Fruit fly (Drosophila melanogaster): ENCODE measurements around the gene sba.

sba gene

dm6 chr3R:23933684-23934575 is 11.2 kb upstream of the sba start, which contains the start of gene CG5854 (continued):
- peak; percentile 42 for TF ChIP-seq da (GFP tag; optimal IDR thresholded peaks at IDR 0.05)
- peak; percentile 71 for TF ChIP-seq CG12236 (GFP tag; optimal IDR thresholded peaks at IDR 0.05)
- 0 out of 3 replicates have a peak, but pooled peaks have one; percentile 19 for TF ChIP-seq mld (GFP tag; IDR thresholded peaks at IDR 0.05; ENCODE audit: partially characterized antibody)
- peak; percentile 32 for TF ChIP-seq slp2 (GFP tag; optimal IDR thresholded peaks at IDR 0.05)
- peak; percentile 6 for TF ChIP-seq CG4617 (GFP tag; optimal IDR thresholded peaks at IDR 0.05; ENCODE audit: borderline replicate concordance)
- peak; percentile 73 for TF ChIP-seq CG8944 (GFP tag; optimal IDR thresholded peaks at IDR 0.05)
- TF ChIP-seq Bteb2 (GFP tag; optimal IDR thresholded peaks at IDR 0.05), result peak; percentile 64
- TF ChIP-seq CG16813 (GFP tag; IDR thresholded peaks at IDR 0.05; ENCODE audit: partially characterized antibody), result peak; percentile 38; the same call in 1 of the 3 replicates
- TF ChIP-seq CG3847 (GFP tag; IDR thresholded peaks at IDR 0.05), result peak; percentile 94
- peak; percentile 32 for TF ChIP-seq Dip3 (GFP tag; optimal IDR thresholded peaks at IDR 0.05)
- peak; percentile 52 for TF ChIP-seq CG18476 (GFP tag; optimal IDR thresholded peaks at IDR 0.05)
- TF ChIP-seq fu2 (GFP tag; optimal IDR thresholded peaks at IDR 0.05), result peak; percentile 26
- no peak for TF ChIP-seq tll (GFP tag; optimal IDR thresholded peaks at IDR 0.05)
- peak; percentile 38 for TF ChIP-seq HLH54F (GFP tag; optimal IDR thresholded peaks at IDR 0.05)
- TF ChIP-seq slbo (GFP tag; IDR thresholded peaks at IDR 0.05), result peak; percentile 65
- peak; percentile 55; the same call in 1 of the 2 replicates for TF ChIP-seq CG43689 (GFP tag; IDR thresholded peaks at IDR 0.05)
- peak; percentile 79 for TF ChIP-seq Xbp1 (GFP tag; optimal IDR thresholded peaks at IDR 0.05)
- TF ChIP-seq CG1602 (GFP tag; optimal IDR thresholded peaks at IDR 0.05), result peak; percentile 39
- TF ChIP-seq CG4854 (GFP tag; optimal IDR thresholded peaks at IDR 0.05), result no peak
- peak; percentile 71 for TF ChIP-seq oc (tag; optimal IDR thresholded peaks at IDR 0.05)
- TF ChIP-seq B-H1 (GFP tag; IDR thresholded peaks at IDR 0.05), result peak; percentile 45; the same call in 2 of the 3 replicates
- TF ChIP-seq CG2199 (GFP tag; IDR thresholded peaks at IDR 0.05), result no peak
- TF ChIP-seq Jarid2 (GFP tag; optimal IDR thresholded peaks at IDR 0.05), result peak; percentile 21
- TF ChIP-seq stc (GFP tag; IDR thresholded peaks at IDR 0.05), result peak; percentile 82
- TF ChIP-seq CG2129 (GFP tag; IDR thresholded peaks at IDR 0.05; ENCODE audit: partially characterized antibody), result no peak
- peak; percentile 23 for TF ChIP-seq CG3163 (GFP tag; optimal IDR thresholded peaks at IDR 0.05)
- TF ChIP-seq h (optimal IDR thresholded peaks at IDR 0.05), result no peak
- TF ChIP-seq CG11504 (tag; optimal IDR thresholded peaks at IDR 0.05), result peak; percentile 82
- no peak for TF ChIP-seq CG13894 (tag; optimal IDR thresholded peaks at IDR 0.05)
- TF ChIP-seq fd96Cb (tag; optimal IDR thresholded peaks at IDR 0.05), result peak; percentile 69
- TF ChIP-seq CG7963 (GFP tag; IDR thresholded peaks at IDR 0.05; ENCODE audit: partially characterized antibody), result no peak
- TF ChIP-seq salm (tag; optimal IDR thresholded peaks at IDR 0.05), result peak; percentile 61
- TF ChIP-seq sd (tag; optimal IDR thresholded peaks at IDR 0.05), result peak; percentile 88
- TF ChIP-seq chinmo (GFP tag; IDR thresholded peaks at IDR 0.05; ENCODE audit: partially characterized antibody), result peak; percentile 83; the same call in 1 of the 4 replicates
- peak; percentile 51 for TF ChIP-seq D19A (tag; optimal IDR thresholded peaks at IDR 0.05)
- peak; percentile 49 for TF ChIP-seq ttk (GFP tag; IDR thresholded peaks at IDR 0.05)
- no peak for TF ChIP-seq abd-A (tag; optimal IDR thresholded peaks at IDR 0.05)
- TF ChIP-seq Chrac-16 (GFP tag; optimal IDR thresholded peaks at IDR 0.05), result peak; percentile 64
- peak; percentile 44 for TF ChIP-seq crc (GFP tag; optimal IDR thresholded peaks at IDR 0.05)
- TF ChIP-seq vnd (GFP tag; IDR thresholded peaks at IDR 0.05; ENCODE audit: partially characterized antibody), result no peak
- TF ChIP-seq Gsc (GFP tag; IDR thresholded peaks at IDR 0.05), result no peak
- TF ChIP-seq CG34376 (GFP tag; optimal IDR thresholded peaks at IDR 0.05), result peak; percentile 64
- peak; percentile 64 for TF ChIP-seq CG14667 (GFP tag; IDR thresholded peaks at IDR 0.05)
- TF ChIP-seq CG10979 (tag; optimal IDR thresholded peaks at IDR 0.05), result peak; percentile 73
- TF ChIP-seq CG10543 (GFP tag; optimal IDR thresholded peaks at IDR 0.05), result peak; percentile 34
- peak; percentile 19 for TF ChIP-seq ERR (GFP tag; optimal IDR thresholded peaks at IDR 0.05)
- peak; percentile 81 for TF ChIP-seq az2 (GFP tag; optimal IDR thresholded peaks at IDR 0.05)
- no peak for TF ChIP-seq Dip2 (GFP tag; IDR thresholded peaks at IDR 0.05)

Measured in whole organism, embryonic.